Worm (Caenorhabditis elegans) whole organism, young adult: ENCODE measurements around the gene flp-12.

Experiments used
- F33H1.4 ChIP-seq: fragments of 200-800 bp; sonication (Bioruptor generic); IDR thresholded peaks from 2 replicates; pipeline ENCODE4 v1.3.6; 2022; ENCODE audit warnings: missing genetic modification reagents, missing genetic modification characterization, missing compliant biosample characterization
- F37B4.10 ChIP-seq: fragments of 200-800 bp; sonication (Bioruptor generic); IDR thresholded peaks from 2 replicates; pipeline ENCODE4 v1.3.6; 2022; ENCODE audit warnings: missing genetic modification characterization, missing compliant biosample characterization
- F49E8.2 ChIP-seq: sonication (generic microtip); optimal IDR thresholded peaks from 3 replicates; lab custom pipeline; 2017; ENCODE audit warnings: missing genetic modification characterization, mild to moderate bottlenecking, missing compliant biosample characterization, antibody characterized with exemption, moderate library complexity; ENCODE audit not compliant: insufficient read depth
- F57A8.1 ChIP-seq: fragments of 200-800 bp; sonication (Bioruptor generic); optimal IDR thresholded peaks from 2 replicates; lab custom pipeline; 2018; ENCODE audit warnings: mild to moderate bottlenecking, missing genetic modification characterization, moderate library complexity, missing compliant biosample characterization
- ama-1 ChIP-seq, 3 experiments: fragments of 150-350 bp in 1 of 3; sonication (generic microtip) in 2 of 3; optimal IDR thresholded peaks; 2 replicates each; lab custom pipeline; 2014 to 2018; ENCODE audit warnings: missing biosample characterization in 2 of 3, missing genetic modification characterization in 2 of 3, missing genetic modification reagents in 2 of 3
- dox-1 ChIP-seq: fragments of 200-800 bp; sonication (Bioruptor generic); IDR thresholded peaks from 2 replicates; pipeline ENCODE4 v1.3.6; 2022; ENCODE audit warnings: missing genetic modification reagents, missing genetic modification characterization, missing compliant biosample characterization
- ets-4 ChIP-seq: fragments of 200-800 bp; sonication (Bioruptor generic); optimal IDR thresholded peaks from 2 replicates; lab custom pipeline; 2018; ENCODE audit warnings: mild to moderate bottlenecking, missing genetic modification characterization, missing compliant biosample characterization
- gei-17 ChIP-seq: fragments of 200-800 bp; sonication (Bioruptor generic); optimal IDR thresholded peaks from 2 replicates; lab custom pipeline; 2018; ENCODE audit warnings: mild to moderate bottlenecking, missing genetic modification characterization, missing compliant biosample characterization
- hsf-1 ChIP-seq: fragments of 200-800 bp; sonication (Bioruptor generic); IDR thresholded peaks from 2 replicates; pipeline ENCODE4 v1.3.6; 2022; ENCODE audit warnings: missing genetic modification reagents, missing genetic modification characterization, missing compliant biosample characterization
- mxl-1 ChIP-seq: sonication (generic microtip); optimal IDR thresholded peaks from 2 replicates; lab custom pipeline; 2016; ENCODE audit warnings: missing genetic modification characterization, missing compliant biosample characterization
- nfya-1 ChIP-seq: sonication (generic microtip); optimal IDR thresholded peaks from 2 replicates; lab custom pipeline; 2017; ENCODE audit warnings: antibody characterized with exemption, missing compliant biosample characterization, missing genetic modification characterization, borderline replicate concordance; ENCODE audit not compliant: insufficient read depth
- nhr-90 ChIP-seq: sonication (generic microtip); optimal IDR thresholded peaks from 2 replicates; lab custom pipeline; 2016; ENCODE audit warnings: missing genotype, mild to moderate bottlenecking, missing genetic modification characterization, missing compliant biosample characterization
- pha-4 ChIP-seq: fragments of 150-350 bp; sonication (generic microtip); optimal IDR thresholded peaks from 2 replicates; lab custom pipeline; 2014; ENCODE audit warnings: missing biosample characterization, missing genetic modification reagents, missing genetic modification characterization
- sea-2 ChIP-seq: fragments of 200-800 bp; sonication (Bioruptor generic); IDR thresholded peaks from 2 replicates; pipeline ENCODE4 v1.3.6; 2022; ENCODE audit warnings: missing genetic modification characterization, missing compliant biosample characterization

DNA sequence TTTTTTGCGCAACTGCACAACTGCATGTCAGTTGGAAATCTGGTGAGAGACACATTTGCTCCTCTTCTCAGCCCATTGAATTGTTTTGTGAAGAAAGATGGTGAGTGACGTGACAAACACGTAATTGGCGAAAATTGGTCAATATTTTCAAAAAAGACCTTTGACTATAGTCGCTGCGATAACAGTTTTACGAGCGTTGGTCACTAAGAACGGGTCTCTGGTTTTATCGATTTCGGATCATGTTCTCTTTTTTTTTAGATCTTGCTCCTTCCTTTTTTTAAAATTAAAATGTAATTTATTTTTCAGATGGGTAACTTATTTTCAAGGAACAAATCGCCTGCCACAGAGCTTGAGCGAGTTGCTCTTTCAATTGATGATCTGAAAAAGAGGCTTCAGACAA lies 3.7 kb downstream of the flp-12 start, which contains the start of gene lnp-1:
- TF ChIP-seq F49E8.2 (tag; lab: Kevin White, UChicago): no peak
- TF ChIP-seq F33H1.4 (GFP tag; lab: Robert Waterston, UW): no peak
- TF ChIP-seq ama-1 (optimal IDR thresholded peaks at IDR 0.05; lab: Kevin White, UChicago): no peak
- no peak for TF ChIP-seq ama-1 (GFP tag; optimal IDR thresholded peaks at IDR 0.05; lab: Kevin White, UChicago)
- no peak for TF ChIP-seq nfya-1 (tag; lab: Kevin White, UChicago)
- TF ChIP-seq F37B4.10 (GFP tag; lab: Robert Waterston, UW): no peak
- no peak for TF ChIP-seq nhr-90 (tag; lab: Kevin White, UChicago)
- no peak for TF ChIP-seq mxl-1 (tag; lab: Kevin White, UChicago)
- TF ChIP-seq ets-4 (GFP tag; lab: Kevin White, UChicago): no peak
- no peak for TF ChIP-seq sea-2 (GFP tag; lab: Robert Waterston, UW)
- TF ChIP-seq F57A8.1: no peak
- no peak for TF ChIP-seq gei-17
- TF ChIP-seq hsf-1 (GFP tag; lab: Robert Waterston, UW): no peak
- no peak for TF ChIP-seq pha-4 (tag; lab: Kevin White, UChicago)
- no peak for TF ChIP-seq dox-1 (GFP tag; lab: Robert Waterston, UW)
